Worm (Caenorhabditis elegans) whole organism, L2 larva: ENCODE results near the gene C04E6.8.

ENCODE experiments used
- C34F6.9 ChIP-seq: fragments of 150-350 bp; optimal IDR thresholded peaks from 2 replicates; lab custom pipeline; 2014; ENCODE audit warnings: missing biosample characterization, missing genetic modification characterization
- F13H6.1 ChIP-seq: sonication (generic microtip); optimal IDR thresholded peaks from 2 replicates; lab custom pipeline; 2016; ENCODE audit warnings: missing genetic modification characterization, missing compliant biosample characterization
- R02D3.7 ChIP-seq: fragments of 150-350 bp; optimal IDR thresholded peaks from 2 replicates; lab custom pipeline; 2014; ENCODE audit warnings: missing biosample characterization, missing genetic modification characterization
- Y55F3AM.14 ChIP-seq: fragments of 200-800 bp; sonication (Bioruptor generic); optimal IDR thresholded peaks from 2 replicates; lab custom pipeline; 2018; ENCODE audit warnings: mild to moderate bottlenecking, missing genetic modification characterization, missing compliant biosample characterization
- aly-2 ChIP-seq: fragments of 150-350 bp; optimal IDR thresholded peaks from 2 replicates; lab custom pipeline; 2014; ENCODE audit warnings: missing biosample characterization, missing genetic modification characterization
- ama-1 ChIP-seq: fragments of 150-350 bp; optimal IDR thresholded peaks from 2 replicates; lab custom pipeline; 2018; ENCODE audit warnings: inconsistent platforms
- blmp-1 ChIP-seq: sonication (generic microtip); optimal IDR thresholded peaks from 2 replicates; lab custom pipeline; 2017; ENCODE audit warnings: missing genetic modification characterization, mild to moderate bottlenecking, missing compliant biosample characterization, antibody characterized with exemption, moderate library complexity; ENCODE audit not compliant: insufficient read depth
- ceh-16 ChIP-seq: fragments of 150-350 bp; optimal IDR thresholded peaks from 2 replicates; lab custom pipeline; 2014; ENCODE audit warnings: missing biosample characterization, missing genetic modification characterization
- ceh-82 ChIP-seq: fragments of 150-350 bp; optimal IDR thresholded peaks from 2 replicates; lab custom pipeline; 2014; ENCODE audit warnings: missing biosample characterization, missing genetic modification characterization
- crh-2 ChIP-seq: sonication (generic microtip); optimal IDR thresholded peaks from 2 replicates; lab custom pipeline; 2017; ENCODE audit warnings: missing biosample characterization, missing genetic modification characterization
- dmd-4 ChIP-seq: sonication (generic microtip); optimal IDR thresholded peaks from 2 replicates; lab custom pipeline; 2017; ENCODE audit warnings: missing biosample characterization, missing genetic modification characterization
- elt-1 ChIP-seq: fragments of 150-350 bp; optimal IDR thresholded peaks from 2 replicates; lab custom pipeline; 2014; ENCODE audit warnings: missing biosample characterization, missing genetic modification characterization
- fos-1 ChIP-seq: fragments of 150-350 bp; optimal IDR thresholded peaks from 2 replicates; lab custom pipeline; 2014; ENCODE audit warnings: missing biosample characterization, missing genetic modification characterization
- gmeb-1 ChIP-seq: fragments of 150-350 bp; optimal IDR thresholded peaks from 2 replicates; lab custom pipeline; 2014; ENCODE audit warnings: missing biosample characterization, missing genetic modification characterization
- lin-11 ChIP-seq: fragments of 150-350 bp; sonication (generic microtip); optimal IDR thresholded peaks from 2 replicates; lab custom pipeline; 2014; ENCODE audit warnings: missing biosample characterization, missing genetic modification characterization, inconsistent platforms, mixed read lengths
- lsy-2 ChIP-seq, 2 experiments: fragments of 150-350 bp in 1 of 2; sonication (generic microtip) in 1 of 2; optimal IDR thresholded peaks; 2 replicates each; lab custom pipeline; 2014 to 2017; ENCODE audit warnings: missing biosample characterization in 2 of 2, missing genetic modification characterization in 2 of 2
- mab-5 ChIP-seq: fragments of 150-350 bp; optimal IDR thresholded peaks from 2 replicates; lab custom pipeline; 2014; ENCODE audit warnings: missing biosample characterization, missing genetic modification characterization
- mbf-1 ChIP-seq: sonication (generic microtip); optimal IDR thresholded peaks from 2 replicates; lab custom pipeline; 2017; ENCODE audit warnings: missing biosample characterization, missing genetic modification characterization
- mdl-1 ChIP-seq, 2 experiments: fragments of 150-350 bp in 1 of 2; sonication (generic microtip) in 1 of 2; optimal IDR thresholded peaks; 2 replicates each; lab custom pipeline; 2017; ENCODE audit warnings: missing biosample characterization in 2 of 2, missing genetic modification characterization in 2 of 2
- nhr-10 ChIP-seq: sonication (generic microtip); optimal IDR thresholded peaks from 2 replicates; lab custom pipeline; 2017; ENCODE audit warnings: missing biosample characterization, missing genetic modification characterization
- nhr-12 ChIP-seq: fragments of 150-350 bp; optimal IDR thresholded peaks from 2 replicates; lab custom pipeline; 2014; ENCODE audit warnings: missing biosample characterization, missing genetic modification characterization
- nhr-129 ChIP-seq: fragments of 150-350 bp; optimal IDR thresholded peaks from 2 replicates; lab custom pipeline; 2014; ENCODE audit warnings: missing biosample characterization, missing genetic modification characterization
- nhr-23 ChIP-seq: fragments of 150-350 bp; optimal IDR thresholded peaks from 2 replicates; lab custom pipeline; 2014; ENCODE audit warnings: missing biosample characterization, missing genetic modification reagents, missing genetic modification characterization
- nhr-25 ChIP-seq: fragments of 150-350 bp; sonication (generic microtip); optimal IDR thresholded peaks from 3 replicates; lab custom pipeline; 2014; ENCODE audit warnings: missing biosample characterization, missing genetic modification characterization
- nhr-6 ChIP-seq: fragments of 150-350 bp; optimal IDR thresholded peaks from 2 replicates; lab custom pipeline; 2014; ENCODE audit warnings: missing biosample characterization, missing genetic modification characterization
- nhr-77 ChIP-seq: fragments of 150-350 bp; optimal IDR thresholded peaks from 2 replicates; lab custom pipeline; 2014; ENCODE audit warnings: missing biosample characterization, missing genetic modification characterization
- peb-1 ChIP-seq: fragments of 150-350 bp; optimal IDR thresholded peaks from 2 replicates; lab custom pipeline; 2014; ENCODE audit warnings: missing biosample characterization, missing genetic modification characterization
- sem-4 ChIP-seq: fragments of 150-350 bp; optimal IDR thresholded peaks from 2 replicates; lab custom pipeline; 2014; ENCODE audit warnings: missing biosample characterization, missing genetic modification reagents, missing genetic modification characterization
- sma-3 ChIP-seq: sonication (generic microtip); optimal IDR thresholded peaks from 2 replicates; lab custom pipeline; 2016; ENCODE audit warnings: missing genetic modification reagents, missing genetic modification characterization, missing compliant biosample characterization
- sma-9 ChIP-seq, 2 experiments: fragments of 150-350 bp in 1 of 2; sonication (generic microtip) in 1 of 2; optimal IDR thresholded peaks; 2 replicates each; lab custom pipeline; 2014 to 2016; ENCODE audit warnings: missing genetic modification characterization in 2 of 2, mild to moderate bottlenecking in 1 of 2, missing biosample characterization in 1 of 2, missing compliant biosample characterization in 1 of 2, missing genetic modification reagents in 1 of 2, moderate library complexity in 1 of 2
- snpc-4 ChIP-seq: fragments of 150-350 bp; optimal IDR thresholded peaks from 2 replicates; lab custom pipeline; 2014; ENCODE audit warnings: missing biosample characterization, missing genetic modification characterization
- unc-39 ChIP-seq: fragments of 150-350 bp; optimal IDR thresholded peaks from 2 replicates; lab custom pipeline; 2014; ENCODE audit warnings: missing biosample characterization, missing genetic modification characterization
- unc-55 ChIP-seq: fragments of 150-350 bp; sonication (generic microtip); optimal IDR thresholded peaks from 3 replicates; lab custom pipeline; 2014; ENCODE audit warnings: missing biosample characterization, missing genetic modification reagents, missing genetic modification characterization
- zag-1 ChIP-seq: fragments of 150-350 bp; optimal IDR thresholded peaks from 2 replicates; lab custom pipeline; 2014; ENCODE audit warnings: missing biosample characterization, missing genetic modification characterization
- ztf-1 ChIP-seq: fragments of 200-800 bp; sonication (Bioruptor generic); conservative IDR thresholded peaks from 2 replicates; pipeline ENCODE4 v1.3.6; 2022; ENCODE audit warnings: missing genetic modification characterization, missing compliant biosample characterization
- ztf-11 ChIP-seq: sonication (generic microtip); optimal IDR thresholded peaks from 2 replicates; lab custom pipeline; 2017; ENCODE audit warnings: missing biosample characterization, missing genetic modification characterization
- ztf-4 ChIP-seq: fragments of 150-350 bp; optimal IDR thresholded peaks from 2 replicates; lab custom pipeline; 2014; ENCODE audit warnings: missing biosample characterization, missing genetic modification characterization

The C04E6.8 gene

DNA sequence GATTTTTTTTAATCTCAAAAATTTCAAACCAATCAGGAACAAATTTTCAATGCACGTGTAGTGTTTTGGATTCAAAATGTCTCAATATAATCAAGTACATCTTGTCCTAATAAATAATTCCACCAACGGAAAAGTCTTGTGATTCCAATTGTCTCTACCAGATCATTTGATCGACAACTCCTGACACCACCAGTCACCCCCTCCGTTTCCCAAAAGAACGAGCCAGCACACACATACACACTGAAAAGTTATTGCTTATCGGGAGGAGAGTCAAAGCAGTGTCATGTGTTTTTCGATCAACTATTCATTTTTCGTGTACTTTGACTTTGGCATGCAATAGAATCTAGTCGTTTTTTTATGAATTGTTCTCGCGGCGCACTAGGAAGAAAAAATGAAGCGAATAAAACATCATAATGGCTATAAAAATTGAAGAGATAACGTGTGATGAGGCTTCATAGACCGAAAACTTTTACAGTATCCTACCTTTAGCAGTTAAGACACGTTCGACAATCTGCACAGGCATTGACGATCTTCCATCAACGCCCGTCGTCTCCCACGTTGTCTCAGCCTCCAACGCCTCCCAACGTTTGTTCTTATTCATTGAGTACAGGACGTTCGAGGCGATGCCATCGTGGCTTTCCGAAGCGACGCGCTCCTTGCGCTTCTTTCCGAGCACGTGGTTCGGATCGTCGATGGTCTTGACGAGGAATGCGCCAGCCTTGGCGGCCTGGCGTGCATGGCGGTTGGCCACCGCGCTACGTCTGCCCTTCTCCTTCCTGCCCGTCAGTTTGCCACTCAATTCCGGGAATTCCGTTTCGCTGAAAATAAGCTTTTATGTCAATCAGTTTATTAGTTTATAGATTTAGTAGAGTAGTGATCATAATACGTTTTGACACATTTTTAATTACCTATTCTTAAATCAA, 40.0 kb downstream of the C04E6.8 start:
- TF ChIP-seq mdl-1 (tag; optimal IDR thresholded peaks at IDR 0.05; lab: Kevin White, UChicago) (peak in 1 of 2 experiments; percentile 31), crh-2 (tag; lab: Kevin White, UChicago) (peak; percentile 73), gmeb-1 (tag; lab: Kevin White, UChicago) (peak; percentile 68), elt-1 (tag; lab: Kevin White, UChicago) (no peak), lsy-2 (tag; optimal IDR thresholded peaks at IDR 0.05; lab: Kevin White, UChicago) (peak in 1 of 2 experiments; percentile 59), sma-9 (GFP tag; optimal IDR thresholded peaks at IDR 0.05; lab: Kevin White, UChicago) (peak; percentile 73), sma-9 (tag; optimal IDR thresholded peaks at IDR 0.05; lab: Kevin White, UChicago) (no peak), mab-5 (tag; lab: Kevin White, UChicago) (peak; percentile 17), ama-1 (peak; percentile 85), nhr-23 (tag; lab: Kevin White, UChicago) (no peak), nhr-129 (peak; percentile 90), fos-1 (tag; lab: Kevin White, UChicago) (peak; percentile 22), sma-3 (GFP tag; lab: Kevin White, UChicago) (peak; percentile 32), lin-11 (tag; lab: Kevin White, UChicago) (peak; percentile 48), C34F6.9 (tag; lab: Kevin White, UChicago) (peak; percentile 60), nhr-6 (no peak)

DNA sequence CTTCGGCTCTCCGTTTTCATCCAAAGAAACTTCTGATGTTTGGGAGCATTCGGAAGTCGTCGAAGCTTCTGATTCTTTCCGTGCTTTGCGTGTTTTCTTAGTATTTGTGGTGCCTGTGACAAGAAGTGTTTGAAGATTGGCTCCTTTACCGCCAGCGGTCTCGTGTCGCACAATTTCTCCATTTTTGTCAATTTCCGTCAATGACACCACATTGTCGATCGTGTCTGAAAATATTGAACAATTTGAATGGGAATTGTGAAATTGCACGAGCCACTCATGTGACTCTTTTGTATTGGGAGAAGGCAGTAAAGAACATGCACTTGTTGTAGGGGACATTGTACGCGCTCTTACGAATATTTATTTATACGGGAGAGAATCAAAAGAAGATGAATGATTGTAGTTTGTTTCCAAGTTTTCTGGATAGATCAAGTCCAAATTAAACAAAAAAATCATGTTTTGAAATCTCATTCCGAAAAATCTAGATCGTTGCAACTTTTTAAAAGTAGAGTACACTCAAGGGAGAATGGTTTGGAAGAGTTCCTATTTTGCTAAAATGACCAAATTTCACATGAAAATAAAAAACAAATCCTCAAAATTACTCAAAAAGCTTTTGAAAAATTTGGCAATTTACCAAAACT, 41.0 kb downstream of the C04E6.8 start:
- TF ChIP-seq nhr-129 (peak; percentile 17), F13H6.1 (tag; lab: Kevin White, UChicago) (peak; percentile 26), R02D3.7 (tag; lab: Kevin White, UChicago) (no peak), sma-9 (GFP tag; optimal IDR thresholded peaks at IDR 0.05; lab: Kevin White, UChicago) (peak; percentile 60), sma-9 (tag; optimal IDR thresholded peaks at IDR 0.05; lab: Kevin White, UChicago) (no peak), ama-1 (peak; percentile 89)

ce11 chrV:5840939-5841338, 42.7 kb downstream of the C04E6.8 start:
- no peak for TF ChIP-seq sma-3 (GFP tag; lab: Kevin White, UChicago)
- no peak for TF ChIP-seq mab-5 (tag; lab: Kevin White, UChicago)
- TF ChIP-seq peb-1 (tag; lab: Kevin White, UChicago) = no peak
- no peak for TF ChIP-seq sem-4 (tag; lab: Kevin White, UChicago)
- TF ChIP-seq dmd-4 (tag; lab: Kevin White, UChicago) = no peak
- no peak for TF ChIP-seq unc-55 (GFP tag; lab: Kevin White, UChicago)
- no peak for TF ChIP-seq sma-9 (GFP tag; optimal IDR thresholded peaks at IDR 0.05; lab: Kevin White, UChicago)
- TF ChIP-seq sma-9 (tag; optimal IDR thresholded peaks at IDR 0.05; lab: Kevin White, UChicago) = no peak
- TF ChIP-seq ceh-82 = no peak
- no peak for TF ChIP-seq unc-39
- TF ChIP-seq nhr-129 = peak; percentile 4
- 0 out of 2 replicates have a peak, but pooled peaks have one; percentile 32 for TF ChIP-seq ztf-1
- TF ChIP-seq ceh-16 (tag; lab: Kevin White, UChicago) = no peak
- TF ChIP-seq aly-2 (tag; lab: Kevin White, UChicago) = no peak
- TF ChIP-seq C34F6.9 (tag; lab: Kevin White, UChicago) = no peak
- TF ChIP-seq elt-1 (tag; lab: Kevin White, UChicago) = no peak
- TF ChIP-seq blmp-1 (tag; lab: Kevin White, UChicago) = no peak

DNA sequence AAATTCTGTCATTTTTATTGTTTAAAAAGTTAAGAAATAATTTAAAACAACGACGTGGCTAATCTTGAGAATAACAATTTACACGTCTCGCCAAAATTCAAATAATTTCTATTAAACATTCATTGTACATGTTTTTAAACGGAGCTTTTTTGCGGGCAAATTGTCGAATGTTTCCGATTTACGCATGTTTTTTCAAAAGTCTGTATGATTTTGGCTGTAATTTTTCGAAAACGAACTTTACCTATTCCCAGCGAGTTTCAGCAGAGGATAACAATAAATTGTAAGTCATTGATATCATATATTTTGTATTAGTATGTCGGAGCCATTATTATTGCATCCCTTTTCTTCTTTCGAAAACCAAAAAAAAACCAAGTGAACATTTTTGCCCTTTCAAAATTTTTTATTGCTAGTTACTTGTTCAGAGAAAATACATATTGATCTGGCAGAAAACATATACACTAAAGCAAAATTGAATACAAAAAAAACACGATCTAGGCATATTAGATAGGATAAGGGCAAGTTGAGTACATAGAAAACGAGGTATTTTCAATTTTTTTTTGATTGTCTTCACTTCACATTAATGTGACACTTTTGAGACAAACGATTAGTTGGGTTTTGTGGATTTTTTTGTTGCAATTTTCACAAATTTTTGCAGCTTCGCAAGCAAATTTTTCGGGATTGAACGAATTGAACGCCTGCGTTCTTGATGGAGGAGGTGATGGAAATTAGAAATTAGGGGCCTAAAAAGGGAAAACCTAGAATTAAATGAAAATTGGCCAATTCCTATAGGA, 44.9 kb downstream of the C04E6.8 start, which contains the start of gene F26F12.2:
F26F12.2 (minus strand) TSS at position 38 of the 791 bp plus-strand sequence.
- TF ChIP-seq C34F6.9 (tag; lab: Kevin White, UChicago) (peak; percentile 30), sem-4 (tag; lab: Kevin White, UChicago) (no peak), peb-1 (tag; lab: Kevin White, UChicago) (no peak), nhr-77 (tag; lab: Kevin White, UChicago) (no peak), nhr-12 (tag; lab: Kevin White, UChicago) (no peak), nhr-25 (tag; lab: Kevin White, UChicago) (peak; percentile 76), mab-5 (tag; lab: Kevin White, UChicago) (no peak), sma-3 (GFP tag; lab: Kevin White, UChicago) (peak; percentile 2), mdl-1 (tag; optimal IDR thresholded peaks at IDR 0.05; lab: Kevin White, UChicago) (no peak), unc-55 (GFP tag; lab: Kevin White, UChicago) (no peak), ztf-4 (tag; lab: Kevin White, UChicago) (peak; percentile 47), zag-1 (tag; lab: Kevin White, UChicago) (no peak), nhr-10 (tag; lab: Kevin White, UChicago) (no peak), sma-9 (GFP tag; optimal IDR thresholded peaks at IDR 0.05; lab: Kevin White, UChicago) (no peak), sma-9 (tag; optimal IDR thresholded peaks at IDR 0.05; lab: Kevin White, UChicago) (no peak), mbf-1 (no peak), lsy-2 (tag; optimal IDR thresholded peaks at IDR 0.05; lab: Kevin White, UChicago) (peak in 1 of 2 experiments; percentile 6), blmp-1 (tag; lab: Kevin White, UChicago) (peak; percentile 58), nhr-6 (no peak), elt-1 (tag; lab: Kevin White, UChicago) (no peak), Y55F3AM.14 (no peak), ceh-16 (tag; lab: Kevin White, UChicago) (no peak), ztf-11 (tag; lab: Kevin White, UChicago) (no peak), nhr-129 (peak; percentile 17), snpc-4 (tag; lab: Kevin White, UChicago) (no peak), ama-1 (peak; percentile 77), unc-39 (no peak), nhr-23 (tag; lab: Kevin White, UChicago) (no peak)
